Worm (Caenorhabditis elegans) whole organism, early embryonic: ENCODE results near the gene T01E8.1.

Experiments used
- ceh-13 ChIP-seq: fragments of 200-800 bp; sonication (Bioruptor generic); optimal IDR thresholded peaks from 2 replicates; lab custom pipeline; 2018; ENCODE audit warnings: mild to moderate bottlenecking, missing genetic modification characterization, missing compliant biosample characterization
- ceh-36 ChIP-seq: sonication (generic microtip); optimal IDR thresholded peaks from 2 replicates; lab custom pipeline; 2016; ENCODE audit warnings: missing genetic modification characterization, inconsistent platforms, missing compliant biosample characterization
- hmbx-1 ChIP-seq: sonication (generic microtip); optimal IDR thresholded peaks from 2 replicates; lab custom pipeline; 2016; ENCODE audit warnings: mild to moderate bottlenecking, missing genetic modification characterization, missing compliant biosample characterization
- hnd-1 ChIP-seq: sonication (generic microtip); optimal IDR thresholded peaks from 2 replicates; lab custom pipeline; 2016; ENCODE audit warnings: missing genetic modification characterization, missing compliant biosample characterization
- pes-1 ChIP-seq: fragments of 200-800 bp; sonication (Bioruptor generic); IDR thresholded peaks from 2 replicates; pipeline ENCODE4 v1.3.6; 2022; ENCODE audit warnings: missing genetic modification reagents, missing genetic modification characterization, missing compliant biosample characterization
- scrt-1 ChIP-seq: fragments of 200-800 bp; sonication (Bioruptor generic); IDR thresholded peaks from 2 replicates; pipeline ENCODE4 v1.3.6; 2022; ENCODE audit warnings: missing genetic modification characterization, missing compliant biosample characterization
- sea-1 ChIP-seq: fragments of 200-800 bp; sonication (Bioruptor generic); conservative IDR thresholded peaks from 2 replicates; pipeline ENCODE4 v1.3.6; 2022; ENCODE audit warnings: missing genetic modification characterization, missing compliant biosample characterization
- tra-4 ChIP-seq: sonication (generic microtip); optimal IDR thresholded peaks from 2 replicates; lab custom pipeline; 2017; ENCODE audit warnings: missing genetic modification characterization, missing compliant biosample characterization

ce11 chrII:10182634-10183033 lies 23.9 kb upstream of the T01E8.1 start, which contains the start of gene srd-1:
- TF ChIP-seq ceh-36 (tag; lab: Kevin White, UChicago) (no peak), ceh-13 (no peak), scrt-1 (GFP tag; lab: Robert Waterston, UW) (no peak), hmbx-1 (tag; lab: Kevin White, UChicago) (no peak), tra-4 (tag; lab: Kevin White, UChicago) (no peak), sea-1 (GFP tag; lab: Robert Waterston, UW) (no peak), hnd-1 (no peak), pes-1 (GFP tag; lab: Robert Waterston, UW) (no peak)
